Worm (Caenorhabditis elegans) whole organism, midembryonic: ENCODE data around the gene clpp-1.

ENCODE experiments used
- T22C8.4 ChIP-seq: fragments of 200-800 bp; sonication (Bioruptor generic); IDR thresholded peaks from 2 replicates; pipeline ENCODE4 v1.3.6; 2022; ENCODE audit warnings: missing genetic modification characterization, missing compliant biosample characterization
- cog-1 ChIP-seq: sonication (generic microtip); optimal IDR thresholded peaks from 2 replicates; lab custom pipeline; 2016; ENCODE audit warnings: missing genetic modification characterization, missing compliant biosample characterization
- flt-1 ChIP-seq: fragments of 200-800 bp; sonication (Bioruptor generic); IDR thresholded peaks from 2 replicates; pipeline ENCODE4 v1.3.6; 2022; ENCODE audit warnings: missing genetic modification characterization, missing compliant biosample characterization
- klf-2 ChIP-seq: fragments of 200-800 bp; sonication (Bioruptor generic); conservative IDR thresholded peaks from 2 replicates; pipeline ENCODE4 v1.3.6; 2022; ENCODE audit warnings: missing genetic modification reagents, missing genetic modification characterization, missing compliant biosample characterization
- med-1 ChIP-seq: sonication (generic microtip); optimal IDR thresholded peaks from 2 replicates; lab custom pipeline; 2017; ENCODE audit warnings: missing genetic modification characterization, mild to moderate bottlenecking, missing compliant biosample characterization, antibody characterized with exemption, missing genetic modification reagents; ENCODE audit not compliant: insufficient read depth
- ref-1 ChIP-seq: fragments of 200-800 bp; sonication (Bioruptor generic); conservative IDR thresholded peaks from 2 replicates; pipeline ENCODE4 v1.3.6; 2022; ENCODE audit warnings: missing genetic modification reagents, missing genetic modification characterization, missing compliant biosample characterization
- tab-1 ChIP-seq: fragments of 200-800 bp; sonication (Bioruptor generic); IDR thresholded peaks from 2 replicates; pipeline ENCODE4 v1.3.6; 2022; ENCODE audit warnings: missing genetic modification characterization, missing compliant biosample characterization
- ztf-23 ChIP-seq: fragments of 200-800 bp; sonication (Bioruptor generic); IDR thresholded peaks from 2 replicates; pipeline ENCODE4 v1.3.6; 2022; ENCODE audit warnings: missing genetic modification reagents, missing genetic modification characterization, missing compliant biosample characterization

ce11 chrII:10321410-10321809, 18.8 kb upstream of the clpp-1 start, which contains the start of gene idpp-4:
- no peak for TF ChIP-seq med-1
- no peak for TF ChIP-seq flt-1 (GFP tag; lab: Robert Waterston, UW)
- TF ChIP-seq klf-2 (GFP tag; lab: Robert Waterston, UW) = no peak
- no peak for TF ChIP-seq ref-1 (GFP tag; lab: Robert Waterston, UW)
- no peak for TF ChIP-seq ztf-23 (GFP tag; lab: Robert Waterston, UW)
- no peak for TF ChIP-seq tab-1
- TF ChIP-seq cog-1 (tag; lab: Kevin White, UChicago) = no peak
- no peak for TF ChIP-seq T22C8.4 (GFP tag; lab: Robert Waterston, UW)
